Worm (Caenorhabditis elegans) whole organism, L3 larva: ENCODE measurements around the gene lec-9.
A peak's percentile ranks its signal among the peaks of the same experiment; 100 is the strongest.

Source experiments
- ZK546.5 ChIP-seq: sonication (generic microtip); optimal IDR thresholded peaks from 2 replicates; lab custom pipeline; 2017; ENCODE audit warnings: missing biosample characterization, missing genetic modification characterization
- ama-1 ChIP-seq: fragments of 150-350 bp; optimal IDR thresholded peaks from 2 replicates; lab custom pipeline; 2018
- ceh-9 ChIP-seq: sonication (generic microtip); optimal IDR thresholded peaks from 2 replicates; lab custom pipeline; 2018; ENCODE audit warnings: missing biosample characterization, missing genetic modification characterization
- elt-3 ChIP-seq, 3 experiments: fragments of 150-350 bp in 1 of 3; sonication (generic microtip) in 2 of 3; optimal IDR thresholded peaks; 2 replicates in 2 of 3; 4 replicates in 1 of 3; lab custom pipeline; 2014 to 2017; ENCODE audit warnings: missing biosample characterization in 3 of 3, missing genetic modification characterization in 3 of 3
- lin-39 ChIP-seq: fragments of 150-350 bp; optimal IDR thresholded peaks from 2 replicates; lab custom pipeline; 2018; ENCODE audit warnings: missing biosample characterization, missing genetic modification reagents, missing genetic modification characterization
- mdl-1 ChIP-seq: fragments of 150-350 bp; optimal IDR thresholded peaks from 2 replicates; lab custom pipeline; 2014; ENCODE audit warnings: missing biosample characterization, missing genetic modification characterization
- nfya-1 ChIP-seq: sonication (generic microtip); optimal IDR thresholded peaks from 2 replicates; lab custom pipeline; 2017; ENCODE audit warnings: missing genetic modification characterization, mild to moderate bottlenecking, missing compliant biosample characterization, antibody characterized with exemption, moderate library complexity; ENCODE audit not compliant: insufficient read depth
- pqm-1 ChIP-seq: fragments of 150-350 bp; optimal IDR thresholded peaks from 2 replicates; lab custom pipeline; 2017; ENCODE audit warnings: missing biosample characterization, missing genetic modification characterization, inconsistent platforms
- unc-62 ChIP-seq: fragments of 150-350 bp; sonication (generic microtip); optimal IDR thresholded peaks from 4 replicates; lab custom pipeline; 2014; ENCODE audit warnings: missing biosample characterization, missing genetic modification reagents, missing genetic modification characterization
- zag-1 ChIP-seq: fragments of 150-350 bp; optimal IDR thresholded peaks from 2 replicates; lab custom pipeline; 2014; ENCODE audit warnings: missing biosample characterization, missing genetic modification characterization
- ztf-11 ChIP-seq: fragments of 150-350 bp; optimal IDR thresholded peaks from 2 replicates; lab custom pipeline; 2014; ENCODE audit warnings: missing biosample characterization, missing genetic modification characterization

DNA sequence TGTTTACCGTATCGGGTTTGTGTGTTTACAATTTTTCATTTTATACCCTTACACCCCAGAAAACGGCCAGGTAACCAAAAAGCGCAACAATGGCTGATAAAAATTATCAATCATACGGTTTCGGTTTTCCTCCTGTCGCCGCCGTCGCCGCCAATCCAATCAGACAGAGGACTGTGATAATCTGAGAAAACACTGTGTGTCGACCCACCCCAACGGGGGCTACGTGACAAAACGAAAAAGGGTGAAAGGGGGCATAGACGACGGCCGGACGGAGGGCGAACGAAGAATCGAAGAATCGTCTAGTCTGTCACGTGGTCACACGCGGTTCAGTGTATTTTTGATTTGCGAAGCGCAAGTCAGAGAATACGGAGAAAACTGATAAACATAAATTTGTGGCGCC, 30.6 kb downstream of the lec-9 start:
- peak; percentile 62 for TF ChIP-seq mdl-1 (tag; lab: Kevin White, UChicago)
- TF ChIP-seq ztf-11 = no peak
- TF ChIP-seq ama-1 (lab: Kevin White, UChicago) = peak; percentile 62
- TF ChIP-seq unc-62 (GFP tag; lab: Kevin White, UChicago) = no peak
- peak; percentile 77 for TF ChIP-seq nfya-1 (tag; lab: Kevin White, UChicago)
- TF ChIP-seq ceh-9 (tag; lab: Kevin White, UChicago) = no peak
- peak in 1 of 3 experiments; percentile 34 for TF ChIP-seq elt-3 (tag; optimal IDR thresholded peaks at IDR 0.05; lab: Kevin White, UChicago)
- TF ChIP-seq pqm-1 (tag; lab: Kevin White, UChicago) = peak; percentile 66
- TF ChIP-seq ZK546.5 = no peak
- peak; percentile 20 for TF ChIP-seq lin-39 (tag; lab: Kevin White, UChicago)
- no peak for TF ChIP-seq zag-1 (tag; lab: Kevin White, UChicago)
